Worm (Caenorhabditis elegans): Measurements from ENCODE around the gene K07F5.15.
"Not testable (repeated sequence)": the region's sequence is repeated elsewhere in the genome, so short reads cannot be mapped to it uniquely, and the experiment has no call there.

The K07F5.15 gene

ce11 chrIV:9889857-9890256 lies 25.0 kb downstream of the K07F5.15 start, which contains the start of gene ttbk-3:
TSS of gene ttbk-3 (minus strand) at chrIV:9889957.
- no peak for TF ChIP-seq Y79H2A.3 (GFP tag; conservative IDR thresholded peaks at IDR 0.05)

ce11 chrIV:9891938-9892337 lies 27.1 kb downstream of the K07F5.15 start, which contains the start of gene F32B6.4:
TSS of gene F32B6.4 (minus strand) at chrIV:9892038.
- TF ChIP-seq C17E4.6 (GFP tag; IDR thresholded peaks at IDR 0.05), result no peak
- no peak for TF ChIP-seq F10E7.11 (tag; optimal IDR thresholded peaks at IDR 0.05)
- TF ChIP-seq somi-1 (GFP tag; optimal IDR thresholded peaks at IDR 0.05), result no peak
- TF ChIP-seq tbx-9 (tag; optimal IDR thresholded peaks at IDR 0.05; ENCODE audit: borderline replicate concordance), result no peak
- no peak for TF ChIP-seq F22D6.2 (tag; optimal IDR thresholded peaks at IDR 0.05)
- TF ChIP-seq ama-1 (optimal IDR thresholded peaks at IDR 0.05), result no peak
- TF ChIP-seq ama-1 (GFP tag; optimal IDR thresholded peaks at IDR 0.05), result no peak
- TF ChIP-seq aptf-2 (GFP tag; conservative IDR thresholded peaks at IDR 0.05), result no peak
- no peak for TF ChIP-seq bed-2 (GFP tag; IDR thresholded peaks at IDR 0.05)
- TF ChIP-seq Y53F4B.3 (GFP tag; IDR thresholded peaks at IDR 0.05), result no peak
- TF ChIP-seq xnd-1 (tag; optimal IDR thresholded peaks at IDR 0.05), result no peak
- no peak for TF ChIP-seq ztf-25 (GFP tag; IDR thresholded peaks at IDR 0.05)
- no peak for TF ChIP-seq Y56A3A.18 (GFP tag; IDR thresholded peaks at IDR 0.05)
- TF ChIP-seq egl-44 (GFP tag; IDR thresholded peaks at IDR 0.05), result no peak
- TF ChIP-seq lir-1 (GFP tag; conservative IDR thresholded peaks at IDR 0.05), result no peak
- no peak for TF ChIP-seq attf-5 (GFP tag; optimal IDR thresholded peaks at IDR 0.05)
- TF ChIP-seq snpc-1.3 (tag; optimal IDR thresholded peaks at IDR 0.05; ENCODE audit: insufficient read depth), result no peak
- TF ChIP-seq hlh-26 (GFP tag; conservative IDR thresholded peaks at IDR 0.05), result no peak

ce11 chrIV:9893649-9894048 lies 28.8 kb downstream of the K07F5.15 start, which contains the start of gene sss-1:
TSS of gene sss-1 (minus strand) at chrIV:9893749.
- not testable (repeated sequence) for TF ChIP-seq aptf-3 (GFP tag; IDR thresholded peaks at IDR 0.05); ztf-22 (GFP tag; optimal IDR thresholded peaks at IDR 0.05); K11D2.4 (GFP tag; IDR thresholded peaks at IDR 0.05)

ce11 chrIV:9894331-9894730 lies 29.5 kb downstream of the K07F5.15 start, which contains the start of gene msp-77:
TSS of gene msp-77 (plus strand) at chrIV:9894631.
- TF ChIP-seq aptf-3, egrh-3, hmg-1.2 (GFP tag; IDR thresholded peaks at IDR 0.05): not testable (repeated sequence)

ce11 chrIV:9895088-9895487 lies 30.2 kb downstream of the K07F5.15 start, which contains the start of gene ssp-32:
TSS of gene ssp-32 (plus strand) at chrIV:9895388.
- TF ChIP-seq rec-8 (tag; optimal IDR thresholded peaks at IDR 0.05) (no peak), Y95B8A.8 (GFP tag; IDR thresholded peaks at IDR 0.05) (no peak), hmg-1.2 (GFP tag; IDR thresholded peaks at IDR 0.05) (no peak), F39B2.1 (GFP tag; IDR thresholded peaks at IDR 0.05) (no peak), cebp-2 (GFP tag; IDR thresholded peaks at IDR 0.05) (no peak)

ce11 chrIV:9898712-9899111 lies 33.8 kb downstream of the K07F5.15 start, which contains the start of gene tbc-3:
TSS of gene tbc-3 (plus strand) at chrIV:9899012.
- TF ChIP-seq C17E4.6 (GFP tag; IDR thresholded peaks at IDR 0.05) (no peak), hlh-26 (GFP tag; conservative IDR thresholded peaks at IDR 0.05) (no peak), B0019.2 (GFP tag; conservative IDR thresholded peaks at IDR 0.05) (no peak), madf-8 (GFP tag; conservative IDR thresholded peaks at IDR 0.05) (no peak), mxl-1 (tag; optimal IDR thresholded peaks at IDR 0.05) (no peak), zfh-2 (GFP tag; conservative IDR thresholded peaks at IDR 0.05) (no peak), F49E8.2 (tag; optimal IDR thresholded peaks at IDR 0.05; ENCODE audit: insufficient read depth) (no peak), K11D2.4 (GFP tag; IDR thresholded peaks at IDR 0.05) (no peak), egl-44 (GFP tag; IDR thresholded peaks at IDR 0.05) (no peak), hrde-1 (tag; optimal IDR thresholded peaks at IDR 0.05; ENCODE audit: borderline replicate concordance) (no peak), gei-17 (GFP tag; optimal IDR thresholded peaks at IDR 0.05) (no peak), unc-62 (GFP tag; optimal IDR thresholded peaks at IDR 0.05) (no peak), ama-1 (optimal IDR thresholded peaks at IDR 0.05) (no peak), ama-1 (GFP tag; optimal IDR thresholded peaks at IDR 0.05) (no peak), mel-28 (tag; optimal IDR thresholded peaks at IDR 0.05; ENCODE audit: borderline replicate concordance) (no peak), sptf-2 (GFP tag; optimal IDR thresholded peaks at IDR 0.05) (no peak), hmg-1.2 (GFP tag; IDR thresholded peaks at IDR 0.05) (no peak)
